Worm (Caenorhabditis elegans) whole organism, young adult: ENCODE results near the gene F02D8.4.

Source experiments
- F10E7.11 ChIP-seq: sonication (generic microtip); optimal IDR thresholded peaks from 2 replicates; lab custom pipeline; 2017; ENCODE audit warnings: mild to moderate bottlenecking, missing genetic modification characterization, moderate library complexity, missing compliant biosample characterization
- aptf-3 ChIP-seq: fragments of 200-800 bp; sonication (Bioruptor generic); IDR thresholded peaks from 2 replicates; pipeline ENCODE4 v1.3.6; 2022; ENCODE audit warnings: missing genetic modification characterization, missing compliant biosample characterization
- attf-6 ChIP-seq: fragments of 200-800 bp; sonication (Bioruptor generic); IDR thresholded peaks from 2 replicates; pipeline ENCODE4 v1.3.6; 2022; ENCODE audit warnings: missing genetic modification reagents, missing genetic modification characterization, missing compliant biosample characterization
- bed-1 ChIP-seq: fragments of 200-800 bp; sonication (Bioruptor generic); IDR thresholded peaks from 2 replicates; pipeline ENCODE4 v1.3.6; 2022; ENCODE audit warnings: missing genetic modification reagents, missing genetic modification characterization, missing compliant biosample characterization
- chd-7 ChIP-seq: sonication (generic microtip); optimal IDR thresholded peaks from 2 replicates; lab custom pipeline; 2016; ENCODE audit warnings: mild to moderate bottlenecking, missing genetic modification characterization, moderate library complexity, missing compliant biosample characterization
- dpl-1 ChIP-seq: fragments of 150-350 bp; optimal IDR thresholded peaks from 2 replicates; lab custom pipeline; 2014; ENCODE audit warnings: missing biosample characterization, missing genetic modification reagents, missing genetic modification characterization
- lag-1 ChIP-seq: fragments of 200-800 bp; sonication (Bioruptor generic); IDR thresholded peaks from 2 replicates; pipeline ENCODE4 v1.3.6; 2022; ENCODE audit warnings: missing genetic modification reagents, missing genetic modification characterization, missing compliant biosample characterization
- madf-10 ChIP-seq: sonication (generic microtip); optimal IDR thresholded peaks from 2 replicates; lab custom pipeline; 2016; ENCODE audit warnings: mild to moderate bottlenecking, missing genetic modification characterization, missing compliant biosample characterization
- pha-4 ChIP-seq: fragments of 150-350 bp; sonication (generic microtip); optimal IDR thresholded peaks from 2 replicates; lab custom pipeline; 2014; ENCODE audit warnings: missing biosample characterization, missing genetic modification reagents, missing genetic modification characterization
- sea-2 ChIP-seq: fragments of 200-800 bp; sonication (Bioruptor generic); IDR thresholded peaks from 2 replicates; pipeline ENCODE4 v1.3.6; 2022; ENCODE audit warnings: missing genetic modification characterization, missing compliant biosample characterization
- xnd-1 ChIP-seq: sonication (generic microtip); optimal IDR thresholded peaks from 2 replicates; lab custom pipeline; 2016; ENCODE audit warnings: missing genotype, missing genetic modification reagents, missing genetic modification characterization, missing compliant biosample characterization

- no peak for TF ChIP-seq xnd-1 (tag; lab: Kevin White, UChicago)
- no peak for TF ChIP-seq pha-4
- TF ChIP-seq lag-1 (GFP tag; lab: Robert Waterston, UW) = no peak
- TF ChIP-seq attf-6 (GFP tag; lab: Robert Waterston, UW) = no peak
- TF ChIP-seq sea-2 (GFP tag; lab: Robert Waterston, UW) = no peak
- no peak for TF ChIP-seq aptf-3
- no peak for TF ChIP-seq dpl-1 (GFP tag; lab: Kevin White, UChicago)
- no peak for TF ChIP-seq chd-7 (tag; lab: Kevin White, UChicago)
- TF ChIP-seq madf-10 (tag; lab: Kevin White, UChicago) = no peak
- no peak for TF ChIP-seq bed-1
- TF ChIP-seq F10E7.11 (tag; lab: Kevin White, UChicago) = no peak
Measured at ce11 chrV:14949477-14949876, 35.2 kb upstream of the F02D8.4 start, which contains the start of gene hil-1.
